Fruit fly (Drosophila melanogaster) whole organism: Measurements from ENCODE around the gene RpS29.

Experiments
- CG8478 ChIP-seq: fragments of >200 bp; optimal IDR thresholded peaks from 2 replicates; lab custom pipeline; 2018; ENCODE audit warnings: inconsistent platforms
- Dll ChIP-seq: fragments of >200 bp; optimal IDR thresholded peaks from 2 replicates; lab custom pipeline; 2017
- EcR ChIP-seq, 2 experiments: fragments of >200 bp; optimal IDR thresholded peaks; 2 replicates each; lab custom pipeline; 2017; ENCODE audit warnings: missing biosample characterization in 2 of 2, missing genetic modification characterization in 2 of 2, missing genetic modification reagents in 2 of 2
- pan ChIP-seq: fragments of >200 bp; optimal IDR thresholded peaks from 2 replicates; lab custom pipeline; 2017
- psq ChIP-seq: fragments of >200 bp; optimal IDR thresholded peaks from 2 replicates; lab custom pipeline; 2017
- usp ChIP-seq: fragments of >200 bp; optimal IDR thresholded peaks from 2 replicates; lab custom pipeline; 2017; ENCODE audit warnings: missing biosample characterization, missing genetic modification characterization, mixed read lengths

The RpS29 gene

dm6 chr3R:9747900-9748663, 29.8 kb upstream of the RpS29 start:
- TF ChIP-seq Dll (lab: Kevin White, UChicago), result no peak
- no peak for TF ChIP-seq CG8478 (lab: Kevin White, UChicago)
- TF ChIP-seq pan, result no peak
- TF ChIP-seq usp (GFP tag; lab: Kevin White, UChicago), result no peak
- TF ChIP-seq psq (lab: Kevin White, UChicago), result no peak

dm6 chr3R:9754487-9754886, 23.4 kb upstream of the RpS29 start, which contains the start of gene Tti1:
Tti1 (minus strand) TSS chr3R:9754686.
- TF ChIP-seq Dll (lab: Kevin White, UChicago) (no peak), psq (lab: Kevin White, UChicago) (no peak), EcR (GFP tag; optimal IDR thresholded peaks at IDR 0.05; lab: Kevin White, UChicago) (no peak), usp (GFP tag; lab: Kevin White, UChicago) (no peak), CG8478 (lab: Kevin White, UChicago) (no peak), pan (no peak)

- TF ChIP-seq EcR (GFP tag; optimal IDR thresholded peaks at IDR 0.05; lab: Kevin White, UChicago) (no peak), pan (no peak), psq (lab: Kevin White, UChicago) (no peak), CG8478 (lab: Kevin White, UChicago) (no peak), usp (GFP tag; lab: Kevin White, UChicago) (no peak), Dll (lab: Kevin White, UChicago) (no peak)
Measured at dm6 chr3R:9756187-9756586, 21.7 kb upstream of the RpS29 start, which contains the start of the genes Alg12 and Rpt3R. Alg12 (plus strand) TSS chr3R:9756491. Rpt3R (minus strand) TSS chr3R:9756510.

dm6 chr3R:9759360-9760191, 18.3 kb upstream of the RpS29 start, which contains the start of gene Mpi:
Mpi (plus strand) TSS chr3R:9759622.
- TF ChIP-seq pan, result no peak
- TF ChIP-seq usp (GFP tag; lab: Kevin White, UChicago), result no peak
- TF ChIP-seq EcR (GFP tag; optimal IDR thresholded peaks at IDR 0.05; lab: Kevin White, UChicago), result no peak
- TF ChIP-seq psq (lab: Kevin White, UChicago), result no peak
- TF ChIP-seq CG8478 (lab: Kevin White, UChicago), result no peak
- no peak for TF ChIP-seq Dll (lab: Kevin White, UChicago)

- no peak for TF ChIP-seq psq (lab: Kevin White, UChicago)
- no peak for TF ChIP-seq pan
- no peak for TF ChIP-seq CG8478 (lab: Kevin White, UChicago)
- no peak for TF ChIP-seq EcR (GFP tag; optimal IDR thresholded peaks at IDR 0.05; lab: Kevin White, UChicago)
- TF ChIP-seq Dll (lab: Kevin White, UChicago), result no peak
- TF ChIP-seq usp (GFP tag; lab: Kevin White, UChicago), result no peak
Measured at dm6 chr3R:9762955-9763931, 14.6 kb upstream of the RpS29 start, which contains the start of the genes Snap24 and CG8478. Snap24 (minus strand) TSS chr3R:9763150. CG8478 (plus strand) TSS chr3R:9763650.

dm6 chr3R:9767620-9768592, 9.9 kb upstream of the RpS29 start, which contains the start of gene Naa80:
Naa80 (plus strand) TSS chr3R:9767834.
- TF ChIP-seq pan (no peak), Dll (lab: Kevin White, UChicago) (no peak), psq (lab: Kevin White, UChicago) (no peak), EcR (GFP tag; optimal IDR thresholded peaks at IDR 0.05; lab: Kevin White, UChicago) (no peak), CG8478 (lab: Kevin White, UChicago) (no peak), usp (GFP tag; lab: Kevin White, UChicago) (no peak)

- no peak for TF ChIP-seq psq (lab: Kevin White, UChicago)
- TF ChIP-seq pan, result no peak
- no peak for TF ChIP-seq CG8478 (lab: Kevin White, UChicago)
- no peak for TF ChIP-seq Dll (lab: Kevin White, UChicago)
- no peak for TF ChIP-seq usp (GFP tag; lab: Kevin White, UChicago)
- no peak for TF ChIP-seq EcR (GFP tag; optimal IDR thresholded peaks at IDR 0.05; lab: Kevin White, UChicago)
Measured at dm6 chr3R:9768884-9769283, 9.0 kb upstream of the RpS29 start, which contains the start of gene MED6. MED6 (minus strand) TSS chr3R:9768984.

dm6 chr3R:9770127-9770526, 7.7 kb upstream of the RpS29 start:
- TF ChIP-seq EcR (GFP tag; optimal IDR thresholded peaks at IDR 0.05; lab: Kevin White, UChicago), result no peak
- TF ChIP-seq usp (GFP tag; lab: Kevin White, UChicago), result no peak
- TF ChIP-seq psq (lab: Kevin White, UChicago), result no peak
- TF ChIP-seq CG8478 (lab: Kevin White, UChicago), result no peak
- no peak for TF ChIP-seq pan
- TF ChIP-seq Dll (lab: Kevin White, UChicago), result no peak

dm6 chr3R:9771519-9771972, 6.3 kb upstream of the RpS29 start, which contains the start of gene CG9471:
CG9471 (minus strand) TSS chr3R:9771542.
- TF ChIP-seq Dll (lab: Kevin White, UChicago), result no peak
- TF ChIP-seq psq (lab: Kevin White, UChicago), result no peak
- TF ChIP-seq CG8478 (lab: Kevin White, UChicago), result no peak
- no peak for TF ChIP-seq pan
- no peak for TF ChIP-seq usp (GFP tag; lab: Kevin White, UChicago)
- no peak for TF ChIP-seq EcR (GFP tag; optimal IDR thresholded peaks at IDR 0.05; lab: Kevin White, UChicago)
